Fruit fly (Drosophila melanogaster): ENCODE data around the gene kto.
A peak's percentile ranks its signal among the peaks of the same experiment; 100 is the strongest.

Gene kto

dm6 chr3L:19813075-19813903 lies 23.1 kb upstream of the kto start, which contains the start of gene Cyp305a1 (continued):
- peak; percentile 78 for TF ChIP-seq gcm (GFP tag; optimal IDR thresholded peaks at IDR 0.05)
- TF ChIP-seq B-H2 (GFP tag; optimal IDR thresholded peaks at IDR 0.05), result peak; percentile 51
- TF ChIP-seq sens (GFP tag), result peak; percentile 79
- TF ChIP-seq sob (GFP tag; IDR thresholded peaks at IDR 0.05), result peak; percentile 54; the same call in 1 of the 2 replicates
- TF ChIP-seq TFAM (GFP tag; optimal IDR thresholded peaks at IDR 0.05), result no peak
- TF ChIP-seq HLH4C (GFP tag; IDR thresholded peaks at IDR 0.05; ENCODE audit: partially characterized antibody), result no peak
- no peak for TF ChIP-seq CG17328 (GFP tag; IDR thresholded peaks at IDR 0.05)
- TF ChIP-seq Ravus (GFP tag; IDR thresholded peaks at IDR 0.05), result no peak
- peak; percentile 42 for TF ChIP-seq D19A (tag; optimal IDR thresholded peaks at IDR 0.05)
- peak; percentile 82 for TF ChIP-seq CG13894 (tag; optimal IDR thresholded peaks at IDR 0.05)
- peak; percentile 57 for TF ChIP-seq CG7987 (GFP tag; optimal IDR thresholded peaks at IDR 0.05)
- peak; percentile 64 for TF ChIP-seq CG18599 (GFP tag; optimal IDR thresholded peaks at IDR 0.05)
- TF ChIP-seq twi (tag; optimal IDR thresholded peaks at IDR 0.05), result peak; percentile 31
- peak; percentile 68 for TF ChIP-seq Deaf1 (tag; optimal IDR thresholded peaks at IDR 0.05)
- TF ChIP-seq sens-2 (GFP tag; IDR thresholded peaks at IDR 0.05), result no peak
- TF ChIP-seq sim (GFP tag; IDR thresholded peaks at IDR 0.05), result 0 out of 2 replicates have a peak, but pooled peaks have one; percentile 14
- TF ChIP-seq Dfd (GFP tag; optimal IDR thresholded peaks at IDR 0.05), result no peak
- TF ChIP-seq CG2120 (GFP tag; optimal IDR thresholded peaks at IDR 0.05), result no peak
- peak; percentile 65; the same call in 2 of the 3 replicates for TF ChIP-seq sr (GFP tag; IDR thresholded peaks at IDR 0.05)
- peak; percentile 23 for TF ChIP-seq CG15696 (tag; optimal IDR thresholded peaks at IDR 0.05)
- TF ChIP-seq CG14014 (GFP tag; IDR thresholded peaks at IDR 0.05), result peak; percentile 18; the same call in 1 of the 2 replicates
- TF ChIP-seq Mrtf (GFP tag; IDR thresholded peaks at IDR 0.05), result 0 out of 3 replicates have a peak, but pooled peaks have one; percentile 28
- peak; percentile 47 for TF ChIP-seq CG15514 (GFP tag; optimal IDR thresholded peaks at IDR 0.05)
- TF ChIP-seq rib (GFP tag; IDR thresholded peaks at IDR 0.05), result 0 out of 2 replicates have a peak, but pooled peaks have one; percentile 36
- TF ChIP-seq lov (optimal IDR thresholded peaks at IDR 0.05), result no peak
- TF ChIP-seq lov (GFP tag; IDR thresholded peaks at IDR 0.05), result 0 out of 3 replicates have a peak, but pooled peaks have one; percentile 44
- peak; percentile 59; the same call in 1 of the 3 replicates for TF ChIP-seq z (GFP tag; IDR thresholded peaks at IDR 0.05)
- no peak for TF ChIP-seq danr (GFP tag; IDR thresholded peaks at IDR 0.05)
- peak; percentile 30 for TF ChIP-seq HHEX (GFP tag; optimal IDR thresholded peaks at IDR 0.05)
- no peak for TF ChIP-seq CG2875 (GFP tag; optimal IDR thresholded peaks at IDR 0.05)
- no peak for TF ChIP-seq hth (optimal IDR thresholded peaks at IDR 0.05)
- 0 out of 2 replicates have a peak, but pooled peaks have one; percentile 13 for TF ChIP-seq Bgb (GFP tag; IDR thresholded peaks at IDR 0.05; ENCODE audit: partially characterized antibody)
- peak; percentile 79 for TF ChIP-seq Med (GFP tag)
- TF ChIP-seq hb (GFP tag; IDR thresholded peaks at IDR 0.05; ENCODE audit: partially characterized antibody), result 0 out of 3 replicates have a peak, but pooled peaks have one; percentile 13
- no peak for TF ChIP-seq vfl (GFP tag; optimal IDR thresholded peaks at IDR 0.05)
- TF ChIP-seq CG15073 (GFP tag; optimal IDR thresholded peaks at IDR 0.05), result no peak
- TF ChIP-seq CG6813 (GFP tag; optimal IDR thresholded peaks at IDR 0.05), result peak; percentile 37
- peak; percentile 56 for TF ChIP-seq grn (GFP tag; optimal IDR thresholded peaks at IDR 0.05)

DNA sequence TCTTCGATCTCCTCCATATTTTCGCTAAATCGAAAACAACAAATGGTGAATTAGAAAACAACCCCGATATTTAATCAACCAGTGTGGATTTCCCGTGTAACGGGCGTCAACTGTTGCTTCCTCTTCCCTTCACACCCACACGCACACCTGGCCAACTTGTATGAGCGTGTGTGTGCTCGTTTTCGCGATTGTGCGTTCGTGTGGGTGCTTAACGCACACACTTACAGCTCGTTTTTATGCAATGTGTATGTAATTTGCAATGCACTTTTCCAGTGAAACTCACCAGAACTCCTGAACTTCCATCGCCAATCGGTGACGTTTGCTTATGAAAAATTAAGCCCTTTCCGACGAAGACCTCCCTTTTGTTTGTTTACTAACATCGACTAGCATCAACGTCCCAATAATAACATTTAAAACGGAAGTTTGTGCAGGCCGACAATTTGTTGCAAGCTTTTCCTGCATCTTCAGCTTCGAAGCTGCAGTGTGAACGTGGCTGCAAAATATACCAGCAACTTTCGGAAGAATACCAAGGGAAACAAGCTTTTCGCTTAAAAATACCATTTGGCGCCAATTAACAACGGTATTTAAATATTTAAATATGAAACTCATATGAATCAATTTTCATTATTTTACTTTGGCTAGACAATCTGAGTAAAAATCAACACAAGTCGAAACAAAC lies 20.8 kb upstream of the kto start, which contains the start of gene cyc:
Gene cyc (minus strand): TSS at position 467 of the 679 bp plus-strand sequence.
- TF ChIP-seq CG18619 (GFP tag; optimal IDR thresholded peaks at IDR 0.05) (no peak), CG30020 (tag; optimal IDR thresholded peaks at IDR 0.05) (no peak), NC2α (GFP tag; optimal IDR thresholded peaks at IDR 0.05) (no peak), CG5953 (GFP tag; IDR thresholded peaks at IDR 0.05) (no peak), Ada2b (GFP tag; IDR thresholded peaks at IDR 0.05) (no peak), eve (GFP tag; optimal IDR thresholded peaks at IDR 0.05) (no peak), TFAM (GFP tag; optimal IDR thresholded peaks at IDR 0.05) (no peak), D19A (tag; optimal IDR thresholded peaks at IDR 0.05) (no peak), CG16815 (GFP tag; optimal IDR thresholded peaks at IDR 0.05) (no peak), Nf-YC (tag; optimal IDR thresholded peaks at IDR 0.05) (peak; percentile 5), gro (GFP tag; optimal IDR thresholded peaks at IDR 0.05) (peak; percentile 3), CG18764 (GFP tag; optimal IDR thresholded peaks at IDR 0.05) (no peak), CG31365 (tag; optimal IDR thresholded peaks at IDR 0.05) (no peak), CG9797 (GFP tag; optimal IDR thresholded peaks at IDR 0.05) (peak; percentile 62)

Measured in whole organism, embryonic.